Fruit fly (Drosophila melanogaster): ENCODE data around the gene Droj2.

Droj2 gene

DNA sequence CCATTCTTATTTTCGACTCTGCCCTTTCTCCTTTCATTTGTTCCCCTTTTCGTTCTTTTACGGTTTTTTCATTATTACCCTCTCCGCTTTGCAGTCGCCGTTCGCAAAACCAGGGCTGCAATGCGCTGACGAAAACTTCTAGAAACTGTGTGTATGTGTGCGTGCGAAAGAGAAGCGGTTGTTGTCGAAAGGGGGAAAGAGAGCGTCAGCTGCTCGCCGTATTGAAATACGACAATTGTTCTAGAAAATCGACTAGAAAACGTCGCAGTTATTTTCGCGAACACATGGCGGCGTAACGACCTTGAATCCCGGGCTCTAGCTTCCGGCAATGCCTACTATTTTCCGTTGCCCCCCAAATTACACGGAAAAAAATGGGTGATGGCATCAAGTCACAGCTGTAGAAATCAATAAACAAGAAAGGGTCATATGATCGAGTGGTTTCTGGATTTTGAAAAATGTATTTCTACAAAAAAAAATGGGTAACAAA lies 793 bp downstream of the Droj2 start (continued):
- TF ChIP-seq stwl (tag; optimal IDR thresholded peaks at IDR 0.05): peak; percentile 7
- peak; percentile 33; the same call in 1 of the 3 replicates for TF ChIP-seq row (GFP tag; IDR thresholded peaks at IDR 0.05)
- peak; percentile 20 for TF ChIP-seq shn (GFP tag; optimal IDR thresholded peaks at IDR 0.05)
- no peak for TF ChIP-seq sqz (GFP tag; optimal IDR thresholded peaks at IDR 0.05)
- TF ChIP-seq CG6175 (GFP tag; IDR thresholded peaks at IDR 0.05): no peak
- peak; percentile 46 for TF ChIP-seq mam (GFP tag; optimal IDR thresholded peaks at IDR 0.05)
- TF ChIP-seq CG34422 (GFP tag; IDR thresholded peaks at IDR 0.05): peak; percentile 48; the same call in 1 of the 3 replicates
- no peak for TF ChIP-seq CG15601 (tag; optimal IDR thresholded peaks at IDR 0.05)
- peak; percentile 86 for TF ChIP-seq zf30C (GFP tag; optimal IDR thresholded peaks at IDR 0.05)
- peak; percentile 7 for TF ChIP-seq Bteb2 (GFP tag; optimal IDR thresholded peaks at IDR 0.05)
- no peak for TF ChIP-seq CG5953 (GFP tag; IDR thresholded peaks at IDR 0.05)
- peak; percentile 97 for TF ChIP-seq CG7928 (GFP tag; optimal IDR thresholded peaks at IDR 0.05)
- TF ChIP-seq CG11504 (tag; optimal IDR thresholded peaks at IDR 0.05): no peak
- TF ChIP-seq Ada2b (GFP tag; IDR thresholded peaks at IDR 0.05): peak; percentile 28; the same call in 1 of the 2 replicates
- TF ChIP-seq bbx (GFP tag; IDR thresholded peaks at IDR 0.05; ENCODE audit: partially characterized antibody): peak; percentile 52; the same call in 1 of the 2 replicates
- TF ChIP-seq CG7786 (GFP tag; optimal IDR thresholded peaks at IDR 0.05): peak; percentile 7
- no peak for TF ChIP-seq corto (GFP tag; optimal IDR thresholded peaks at IDR 0.05)
- peak; percentile 43 to 62 for TF ChIP-seq Trl (optimal IDR thresholded peaks at IDR 0.05)
- no peak for TF ChIP-seq Trl (GFP tag; optimal IDR thresholded peaks at IDR 0.05)
- TF ChIP-seq fu2 (GFP tag; optimal IDR thresholded peaks at IDR 0.05): peak; percentile 5
- TF ChIP-seq CG10959 (GFP tag; IDR thresholded peaks at IDR 0.05): no peak
- TF ChIP-seq Rfx (GFP tag; IDR thresholded peaks at IDR 0.05): peak; percentile 46; the same call in 1 of the 2 replicates
- TF ChIP-seq CG11695 (GFP tag; IDR thresholded peaks at IDR 0.05): peak; percentile 44; the same call in 1 of the 3 replicates
- peak; percentile 7 to 70 for TF ChIP-seq crp (GFP tag; optimal IDR thresholded peaks at IDR 0.05)
- TF ChIP-seq Fer3 (tag; optimal IDR thresholded peaks at IDR 0.05): peak; percentile 5
- TF ChIP-seq CG7987 (GFP tag; optimal IDR thresholded peaks at IDR 0.05): peak; percentile 1
- TF ChIP-seq CG9727 (GFP tag; optimal IDR thresholded peaks at IDR 0.05): peak; percentile 10
- TF ChIP-seq dpn (GFP tag; optimal IDR thresholded peaks at IDR 0.05): peak in 1 of 2 experiments; percentile 22
- peak; percentile 16 for TF ChIP-seq MESR4 (GFP tag; optimal IDR thresholded peaks at IDR 0.05)
- 0 out of 2 replicates have a peak, but pooled peaks have one; percentile 34 for TF ChIP-seq hbn (GFP tag; IDR thresholded peaks at IDR 0.05; ENCODE audit: partially characterized antibody)
- no peak for TF ChIP-seq CG12299 (tag; optimal IDR thresholded peaks at IDR 0.05)
- TF ChIP-seq CG12744 (GFP tag; optimal IDR thresholded peaks at IDR 0.05): no peak
- 0 out of 3 replicates have a peak, but pooled peaks have one; percentile 23 for TF ChIP-seq Dbx (GFP tag; IDR thresholded peaks at IDR 0.05)
- no peak for TF ChIP-seq CG2129 (GFP tag; IDR thresholded peaks at IDR 0.05; ENCODE audit: partially characterized antibody)
- no peak for TF ChIP-seq pan (optimal IDR thresholded peaks at IDR 0.05)
- peak in 1 of 2 experiments; percentile 7 for TF ChIP-seq pan (GFP tag; optimal IDR thresholded peaks at IDR 0.05 in 1 of 2, IDR thresholded peaks at IDR 0.05 in 1 of 2)
- TF ChIP-seq ac (GFP tag; optimal IDR thresholded peaks at IDR 0.05): no peak
- peak; percentile 47 for TF ChIP-seq CG1832 (GFP tag; optimal IDR thresholded peaks at IDR 0.05)
- TF ChIP-seq eyg (GFP tag; optimal IDR thresholded peaks at IDR 0.05): peak; percentile 51
- peak; percentile 98 for TF ChIP-seq psq (GFP tag; optimal IDR thresholded peaks at IDR 0.05)
- no peak for TF ChIP-seq nau (GFP tag; optimal IDR thresholded peaks at IDR 0.05)
- TF ChIP-seq CG6854 (GFP tag; optimal IDR thresholded peaks at IDR 0.05): peak; percentile 7
- TF ChIP-seq CG8478 (optimal IDR thresholded peaks at IDR 0.05): peak; percentile 40
- peak; percentile 15; the same call in 1 of the 2 replicates for TF ChIP-seq amos (GFP tag; IDR thresholded peaks at IDR 0.05; ENCODE audit: partially characterized antibody)
- peak; percentile 42; the same call in 1 of the 2 replicates for TF ChIP-seq bowl (GFP tag; IDR thresholded peaks at IDR 0.05)
- peak; percentile 34; the same call in 1 of the 2 replicates for TF ChIP-seq NFAT (GFP tag; IDR thresholded peaks at IDR 0.05)
- TF ChIP-seq prd (optimal IDR thresholded peaks at IDR 0.05): no peak
- peak; percentile 29; the same call in 1 of the 3 replicates for TF ChIP-seq prd (GFP tag; IDR thresholded peaks at IDR 0.05)
- TF ChIP-seq CG32532 (GFP tag; IDR thresholded peaks at IDR 0.05): peak; percentile 61; the same call in 1 of the 2 replicates
- no peak for TF ChIP-seq gem (tag; optimal IDR thresholded peaks at IDR 0.05)
